Worm (Caenorhabditis elegans) whole organism, mixed stage, embryonic: ENCODE measurements around the gene lite-1.

ENCODE experiments used
- ces-1 ChIP-seq: fragments of 150-350 bp; optimal IDR thresholded peaks from 2 replicates; lab custom pipeline; 2014; ENCODE audit warnings: missing biosample characterization, missing genetic modification reagents, missing genetic modification characterization
- lsy-2 ChIP-seq: fragments of 150-350 bp; optimal IDR thresholded peaks from 2 replicates; lab custom pipeline; 2014; ENCODE audit warnings: missing biosample characterization, missing genetic modification characterization
- mab-5 ChIP-seq: fragments of 150-350 bp; optimal IDR thresholded peaks from 2 replicates; lab custom pipeline; 2014; ENCODE audit warnings: missing biosample characterization, missing genetic modification characterization
- nhr-76 ChIP-seq: sonication (generic microtip); optimal IDR thresholded peaks from 2 replicates; lab custom pipeline; 2017; ENCODE audit warnings: missing biosample characterization, missing genetic modification characterization
- pha-4 ChIP-seq: fragments of 150-350 bp; optimal IDR thresholded peaks from 2 replicates; lab custom pipeline; 2018; ENCODE audit warnings: missing biosample characterization, missing genetic modification reagents, missing genetic modification characterization
- unc-39 ChIP-seq: fragments of 150-350 bp; optimal IDR thresholded peaks from 2 replicates; lab custom pipeline; 2014; ENCODE audit warnings: missing biosample characterization, missing genetic modification characterization
- unc-62 ChIP-seq: fragments of 150-350 bp; optimal IDR thresholded peaks from 2 replicates; lab custom pipeline; 2014; ENCODE audit warnings: missing biosample characterization, missing genetic modification reagents, missing genetic modification characterization
- ztf-11 ChIP-seq: fragments of 150-350 bp; optimal IDR thresholded peaks from 2 replicates; lab custom pipeline; 2014; ENCODE audit warnings: missing biosample characterization, missing genetic modification characterization

- TF ChIP-seq pha-4 (tag; lab: Kevin White, UChicago) (no peak), unc-39 (tag; lab: Kevin White, UChicago) (no peak), lsy-2 (tag; lab: Kevin White, UChicago) (no peak), unc-62 (GFP tag; lab: Kevin White, UChicago) (no peak), ces-1 (GFP tag; lab: Kevin White, UChicago) (no peak), mab-5 (tag; lab: Kevin White, UChicago) (no peak), nhr-76 (no peak), ztf-11 (tag; lab: Kevin White, UChicago) (no peak)
These were observed 24.1 kb upstream of the lite-1 start for ce11 chrX:6254671-6255031.
